Fruit fly (Drosophila melanogaster) whole organism, pupa: ENCODE data around the gene MBD-like.
A peak's percentile ranks its signal among the peaks of the same experiment; 100 is the strongest.

Experiments used
- CG10348 ChIP-seq: fragments of 200-800 bp; sonication (Bioruptor generic); IDR thresholded peaks from 2 replicates; pipeline ENCODE4 v1.3.6; 2022; ENCODE audit warnings: missing biosample characterization, missing genetic modification characterization
- CG12605 ChIP-seq: fragments of 200-800 bp; sonication (Bioruptor generic); IDR thresholded peaks from 2 replicates; pipeline ENCODE4 v1.3.6; 2022; ENCODE audit warnings: missing biosample characterization, missing genetic modification characterization
- CG13204 ChIP-seq: fragments of 200-800 bp; sonication (Bioruptor generic); optimal IDR thresholded peaks from 2 replicates; lab custom pipeline; 2018; ENCODE audit warnings: missing biosample characterization, mild to moderate bottlenecking, missing genetic modification characterization, moderate library complexity
- CG14655 ChIP-seq: fragments of 200-800 bp; sonication (Bioruptor generic); optimal IDR thresholded peaks from 3 replicates; lab custom pipeline; 2017; ENCODE audit warnings: mild to moderate bottlenecking, missing biosample characterization, missing genetic modification reagents, missing genetic modification characterization
- CG15710 ChIP-seq: fragments of 200-800 bp; sonication (Bioruptor generic); optimal IDR thresholded peaks from 2 replicates; lab custom pipeline; 2018; ENCODE audit warnings: missing biosample characterization, mild to moderate bottlenecking, missing genetic modification characterization, moderate library complexity
- CG17806 ChIP-seq: fragments of 200-800 bp; sonication (Bioruptor generic); optimal IDR thresholded peaks from 2 replicates; lab custom pipeline; 2018; ENCODE audit warnings: missing biosample characterization, mild to moderate bottlenecking, missing genetic modification characterization, moderate library complexity
- CG32121 ChIP-seq: fragments of 200-800 bp; sonication (Bioruptor generic); IDR thresholded peaks from 2 replicates; pipeline ENCODE4 v1.3.6; 2022; ENCODE audit warnings: missing biosample characterization, missing genetic modification characterization
- CG34367 ChIP-seq: fragments of 200-800 bp; sonication (Bioruptor generic); optimal IDR thresholded peaks from 2 replicates; lab custom pipeline; 2018; ENCODE audit warnings: missing biosample characterization, mild to moderate bottlenecking, missing genetic modification characterization
- CG4496 ChIP-seq: fragments of 200-800 bp; sonication (Bioruptor generic); IDR thresholded peaks from 3 replicates; pipeline ENCODE4 v1.3.6; 2022; ENCODE audit warnings: missing biosample characterization, missing genetic modification characterization
- CG8159 ChIP-seq: fragments of 200-800 bp; sonication (Bioruptor generic); optimal IDR thresholded peaks from 3 replicates; lab custom pipeline; 2018; ENCODE audit warnings: missing biosample characterization, mild to moderate bottlenecking, missing genetic modification characterization, moderate library complexity
- CG8301 ChIP-seq: fragments of 200-800 bp; sonication (Bioruptor generic); optimal IDR thresholded peaks from 2 replicates; lab custom pipeline; 2018; ENCODE audit warnings: missing biosample characterization, mild to moderate bottlenecking, missing genetic modification characterization
- CG9948 ChIP-seq: fragments of 200-800 bp; sonication (Bioruptor generic); optimal IDR thresholded peaks from 2 replicates; lab custom pipeline; 2018; ENCODE audit warnings: missing biosample characterization, mild to moderate bottlenecking, missing genetic modification characterization, moderate library complexity
- D1 ChIP-seq: fragments of 200-800 bp; sonication (Bioruptor generic); optimal IDR thresholded peaks from 2 replicates; lab custom pipeline; 2018; ENCODE audit warnings: missing biosample characterization, mild to moderate bottlenecking, missing genetic modification characterization, moderate library complexity
- EcR ChIP-seq: fragments of 200-800 bp; sonication (Bioruptor generic); optimal IDR thresholded peaks from 3 replicates; lab custom pipeline; 2019; ENCODE audit warnings: missing biosample characterization, missing genetic modification characterization, mild to moderate bottlenecking, moderate library complexity, missing genetic modification reagents
- Ets98B ChIP-seq: fragments of 200-800 bp; sonication (Bioruptor generic); IDR thresholded peaks from 2 replicates; pipeline ENCODE4 v1.3.6; 2022; ENCODE audit warnings: missing biosample characterization, missing genetic modification characterization
- Pif1A ChIP-seq: fragments of 200-800 bp; sonication (Bioruptor generic); optimal IDR thresholded peaks from 3 replicates; lab custom pipeline; 2016; ENCODE audit warnings: missing biosample characterization, missing genetic modification characterization
- Pif1B ChIP-seq: fragments of 200-800 bp; sonication (Bioruptor generic); optimal IDR thresholded peaks from 3 replicates; lab custom pipeline; 2016; ENCODE audit warnings: missing biosample characterization, missing genetic modification characterization
- Snoo ChIP-seq: fragments of 200-800 bp; sonication (Bioruptor generic); optimal IDR thresholded peaks from 3 replicates; lab custom pipeline; 2017; ENCODE audit warnings: missing biosample characterization, mild to moderate bottlenecking, missing genetic modification characterization, inconsistent platforms
- fd96Ca ChIP-seq: fragments of 200-800 bp; sonication (Bioruptor generic); IDR thresholded peaks from 3 replicates; pipeline ENCODE4 v1.3.6; 2022; ENCODE audit warnings: missing biosample characterization, missing genetic modification characterization
- gl ChIP-seq: fragments of 200-800 bp; sonication (Bioruptor generic); optimal IDR thresholded peaks from 2 replicates; lab custom pipeline; 2018; ENCODE audit warnings: missing biosample characterization, mild to moderate bottlenecking, missing genetic modification characterization
- rn ChIP-seq: fragments of 200-800 bp; sonication (Bioruptor generic); IDR thresholded peaks from 2 replicates; pipeline ENCODE4 v1.3.6; 2022; ENCODE audit warnings: missing biosample characterization, missing genetic modification characterization

Gene MBD-like

DNA sequence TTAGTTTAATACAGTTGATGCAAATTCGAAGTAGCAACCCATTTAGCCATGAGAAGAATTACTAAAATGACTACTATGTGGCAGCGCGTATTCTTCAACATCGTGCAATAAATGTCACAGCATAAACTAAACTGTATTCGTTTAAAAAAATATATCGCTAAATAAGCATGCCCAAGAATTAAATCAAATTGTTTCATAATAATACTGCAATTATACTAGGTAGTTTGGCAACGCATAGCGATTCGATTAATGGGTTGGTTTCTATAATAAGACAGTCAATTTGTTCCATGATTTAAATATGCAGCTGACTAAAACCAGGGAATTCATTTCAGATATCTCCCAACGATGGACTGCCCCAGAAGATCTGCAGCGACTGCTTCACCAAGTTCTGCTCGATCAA is 23.6 kb downstream of the MBD-like start, which contains the start of gene CG33654:
Gene CG33654, minus strand, starts transcription at position 101 of the 400 bp plus-strand sequence.
- no peak for TF ChIP-seq CG4496 (GFP tag; lab: Robert Waterston, UW)

DNA sequence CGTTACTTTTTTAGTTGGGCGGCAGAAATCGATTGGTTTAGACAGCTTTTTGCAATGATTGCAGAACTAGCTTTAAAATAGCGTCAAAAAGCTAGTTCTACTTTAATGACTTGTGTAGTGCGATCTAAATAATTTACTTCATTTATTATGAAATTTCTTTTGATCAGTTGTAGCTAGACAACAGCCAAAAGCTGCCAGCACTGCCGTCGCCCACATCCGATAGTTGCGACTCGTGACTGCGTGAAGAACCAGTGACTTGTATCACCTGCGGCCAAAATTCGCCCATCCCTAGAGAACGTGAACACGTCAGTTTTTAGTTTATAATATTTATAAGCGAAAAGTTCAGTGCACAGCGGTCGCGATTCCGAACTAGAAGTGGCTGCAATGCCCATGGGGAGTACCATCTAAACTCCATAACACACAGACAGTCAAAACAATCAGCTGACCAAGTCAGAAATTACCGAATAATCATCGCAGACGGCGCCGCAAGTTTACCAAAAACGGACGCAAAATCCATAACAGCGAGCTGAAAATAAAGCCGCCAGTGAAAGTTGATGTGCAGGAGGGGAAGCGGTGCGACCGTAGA is 27.2 kb downstream of the MBD-like start, which contains the start of gene P58IPK:
Gene P58IPK, plus strand, starts transcription at position 280 of the 586 bp plus-strand sequence.
- TF ChIP-seq CG15710 (tag; lab: Kevin White, UChicago) (peak; percentile 6), CG34367 (tag; lab: Kevin White, UChicago) (peak; percentile 10), CG12605 (GFP tag; lab: Robert Waterston, UW) (no peak), CG10348 (GFP tag; lab: Robert Waterston, UW) (0 out of 2 replicates have a peak, but pooled peaks have one; percentile 20), CG4496 (GFP tag; lab: Robert Waterston, UW) (peak; percentile 64; the same call in 2 of the 3 replicates), fd96Ca (peak; percentile 71; the same call in 2 of the 3 replicates), D1 (tag; lab: Kevin White, UChicago) (no peak), Snoo (no peak), rn (GFP tag; lab: Robert Waterston, UW) (no peak), gl (tag; lab: Kevin White, UChicago) (no peak), Ets98B (GFP tag; lab: Robert Waterston, UW) (peak; percentile 54), CG32121 (GFP tag; lab: Robert Waterston, UW) (peak; percentile 35; the same call in 1 of the 2 replicates), Pif1B (GFP tag; lab: Kevin White, UChicago) (no peak)

DNA sequence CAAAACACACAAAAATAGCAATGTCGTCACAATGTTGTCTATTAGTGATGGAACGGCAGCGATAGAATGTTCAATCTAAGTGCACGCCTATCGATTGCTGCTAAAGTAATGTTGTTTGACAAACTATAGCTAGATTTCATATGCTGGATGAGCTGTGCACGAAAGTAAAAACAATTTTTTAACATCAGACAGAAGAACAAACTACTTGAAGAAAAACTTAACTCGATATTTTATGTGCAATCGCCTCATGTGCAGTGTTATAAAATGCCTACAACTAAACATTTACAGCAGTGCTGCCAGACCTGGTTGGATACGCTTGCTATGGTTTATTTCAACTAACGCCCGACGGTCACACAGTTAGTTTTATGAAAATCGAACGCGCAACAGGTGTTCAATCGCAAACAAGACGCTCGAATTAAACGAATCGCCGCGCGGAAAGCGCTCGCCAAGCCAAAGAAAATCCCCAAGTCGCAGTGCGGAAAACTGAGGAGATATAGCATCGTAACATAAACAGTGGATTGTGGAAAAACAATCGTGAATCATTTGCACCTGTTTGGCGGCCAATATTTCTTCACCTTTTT is 31.5 kb downstream of the MBD-like start, which contains the start of the genes bocks and CG8312:
Gene bocks, minus strand, starts transcription at position 51 of the 581 bp plus-strand sequence.
Gene CG8312, plus strand, starts transcription at position 358 of the 581 bp plus-strand sequence.
- TF ChIP-seq CG15710 (tag; lab: Kevin White, UChicago) = peak; percentile 3
- no peak for TF ChIP-seq CG14655
- TF ChIP-seq CG9948 (tag; lab: Kevin White, UChicago) = no peak

DNA sequence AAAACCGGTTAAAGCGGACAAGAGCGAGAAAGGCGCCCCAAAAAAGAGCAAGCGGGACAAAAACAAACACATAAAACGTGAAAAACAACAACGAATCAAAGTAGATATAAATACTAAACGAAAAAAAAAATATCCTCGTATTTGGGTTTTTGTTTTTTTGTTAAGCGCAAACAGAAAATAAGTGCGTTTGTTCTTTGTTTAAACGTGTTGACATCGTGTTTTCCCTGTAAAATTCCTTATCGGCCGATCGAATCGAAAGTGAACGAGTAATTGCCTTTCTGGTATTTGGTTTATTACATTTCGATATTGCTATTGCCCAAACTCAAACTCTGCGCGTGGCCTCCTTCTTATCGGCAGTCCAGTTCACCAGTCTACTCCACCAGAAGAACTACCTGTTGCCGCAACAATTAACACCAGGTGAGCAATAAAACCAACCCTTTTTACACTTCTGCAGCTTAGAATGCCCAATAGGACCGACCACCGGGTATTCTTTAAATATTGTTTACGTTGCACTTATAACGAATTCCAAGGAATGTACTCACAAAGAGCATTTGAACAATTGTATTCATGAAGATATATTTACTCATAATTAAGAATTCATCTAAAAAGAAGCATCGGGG is 32.3 kb downstream of the MBD-like start:
- no peak for TF ChIP-seq Ets98B (GFP tag; lab: Robert Waterston, UW)
- TF ChIP-seq D1 (tag; lab: Kevin White, UChicago) = no peak
- no peak for TF ChIP-seq CG4496 (GFP tag; lab: Robert Waterston, UW)
- TF ChIP-seq rn (GFP tag; lab: Robert Waterston, UW) = no peak
- TF ChIP-seq CG32121 (GFP tag; lab: Robert Waterston, UW) = no peak
- TF ChIP-seq fd96Ca = no peak
- TF ChIP-seq CG12605 (GFP tag; lab: Robert Waterston, UW) = no peak
- TF ChIP-seq CG10348 (GFP tag; lab: Robert Waterston, UW) = no peak
- TF ChIP-seq CG13204 (GFP tag; lab: Kevin White, UChicago) = no peak
- TF ChIP-seq CG14655 = no peak
- TF ChIP-seq CG15710 (tag; lab: Kevin White, UChicago) = no peak
- TF ChIP-seq CG8301 (tag; lab: Kevin White, UChicago) = no peak
- TF ChIP-seq EcR (GFP tag; lab: Kevin White, UChicago) = no peak
- no peak for TF ChIP-seq Pif1B (GFP tag; lab: Kevin White, UChicago)
- no peak for TF ChIP-seq Snoo
- no peak for TF ChIP-seq CG8159 (tag; lab: Kevin White, UChicago)
- no peak for TF ChIP-seq CG34367 (tag; lab: Kevin White, UChicago)
- no peak for TF ChIP-seq CG9948 (tag; lab: Kevin White, UChicago)
- no peak for TF ChIP-seq Pif1A (GFP tag; lab: Kevin White, UChicago)

DNA sequence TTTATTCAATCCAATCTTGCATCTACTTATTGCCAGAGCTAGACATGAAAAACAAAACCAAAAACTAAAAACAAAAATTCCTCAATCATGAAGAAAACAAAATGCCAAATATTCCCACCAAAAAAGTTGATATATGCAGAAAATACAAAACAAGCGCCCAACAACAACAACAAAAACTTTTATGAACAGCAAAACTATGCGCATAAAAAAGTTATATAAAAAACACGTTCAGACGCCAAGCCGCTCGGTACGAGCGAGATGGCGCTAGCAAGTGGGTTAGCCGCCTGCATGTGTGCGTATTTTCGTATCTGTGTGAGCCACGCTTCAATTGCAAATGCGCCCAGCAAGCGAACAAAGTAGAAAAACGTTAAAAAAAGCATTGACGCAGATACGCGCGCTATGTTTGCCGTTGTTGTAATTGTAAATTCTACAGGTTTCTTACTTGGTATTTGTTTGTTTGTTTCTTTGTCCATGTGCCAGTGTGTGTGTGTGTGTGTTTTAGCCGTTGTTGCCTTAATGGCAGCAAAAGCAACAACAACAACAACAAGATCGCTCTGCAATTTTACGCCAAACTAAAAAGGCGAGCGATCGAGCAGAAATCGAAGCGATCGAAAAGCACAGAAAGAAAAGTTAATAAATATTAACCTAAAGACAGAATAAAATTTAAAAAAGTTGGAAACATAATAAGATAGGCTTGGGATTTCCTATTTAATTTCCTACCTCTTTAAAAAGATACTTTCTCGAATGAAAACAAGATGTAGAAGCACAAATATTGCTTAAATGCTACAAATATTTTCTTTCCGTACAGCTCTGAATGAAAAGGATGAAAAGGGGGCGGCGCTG is 34.1 kb downstream of the MBD-like start:
- TF ChIP-seq CG9948 (tag; lab: Kevin White, UChicago) (peak; percentile 87), rn (GFP tag; lab: Robert Waterston, UW) (peak; percentile 62), CG34367 (tag; lab: Kevin White, UChicago) (peak; percentile 70), CG8159 (tag; lab: Kevin White, UChicago) (peak; percentile 85), fd96Ca (0 out of 3 replicates have a peak, but pooled peaks have one; percentile 37), D1 (tag; lab: Kevin White, UChicago) (no peak), CG10348 (GFP tag; lab: Robert Waterston, UW) (no peak), CG12605 (GFP tag; lab: Robert Waterston, UW) (peak; percentile 72), CG17806 (tag; lab: Kevin White, UChicago) (peak; percentile 85), CG8301 (tag; lab: Kevin White, UChicago) (peak; percentile 69), CG14655 (peak; percentile 76), EcR (GFP tag; lab: Kevin White, UChicago) (no peak), Ets98B (GFP tag; lab: Robert Waterston, UW) (peak; percentile 73), Snoo (no peak), CG15710 (tag; lab: Kevin White, UChicago) (peak; percentile 84), gl (tag; lab: Kevin White, UChicago) (peak; percentile 48), CG4496 (GFP tag; lab: Robert Waterston, UW) (peak; percentile 81; the same call in 2 of the 3 replicates), CG13204 (GFP tag; lab: Kevin White, UChicago) (peak; percentile 35), Pif1A (GFP tag; lab: Kevin White, UChicago) (peak; percentile 62), Pif1B (GFP tag; lab: Kevin White, UChicago) (peak; percentile 56), CG32121 (GFP tag; lab: Robert Waterston, UW) (peak; percentile 81)
